Worm (Caenorhabditis elegans): ENCODE data around the gene rexd-1.

ce11 chrIII:1791949-1792348, 42.4 kb upstream of the rexd-1 start:
- TF ChIP-seq tra-4 (tag; optimal IDR thresholded peaks at IDR 0.05): no peak
- no peak for TF ChIP-seq flt-1 (GFP tag; IDR thresholded peaks at IDR 0.05)
